Fruit fly (Drosophila melanogaster) whole organism: ENCODE data around the gene CG4332.

Experiments
- Dll ChIP-seq: fragments of >200 bp; optimal IDR thresholded peaks from 2 replicates; lab custom pipeline; 2017
- psq ChIP-seq: fragments of >200 bp; optimal IDR thresholded peaks from 2 replicates; lab custom pipeline; 2017

DNA sequence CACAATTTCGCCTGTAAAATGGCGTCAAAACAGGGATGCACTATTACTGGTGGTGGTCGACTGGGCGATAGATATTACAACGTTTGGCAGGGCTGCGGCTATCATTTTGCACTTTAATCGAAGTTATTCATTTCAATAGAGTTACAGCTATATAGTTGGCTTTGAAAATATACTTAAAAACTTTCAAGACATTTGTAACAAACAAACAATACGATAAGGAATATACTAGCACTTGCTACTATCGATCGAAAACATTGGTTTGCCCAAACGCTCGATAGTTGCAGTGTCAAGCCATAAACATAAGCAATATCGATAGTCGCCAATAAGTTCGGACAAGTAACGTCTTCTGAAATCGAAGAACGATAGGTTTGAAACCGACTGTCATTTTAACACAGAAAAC lies 4.6 kb downstream of the CG4332 start, which contains the start of the genes Bap60 and CG12096:
- TF ChIP-seq Dll (lab: Kevin White, UChicago) (no peak), psq (lab: Kevin White, UChicago) (no peak)
